Worm (Caenorhabditis elegans) whole organism, L1 larva: ENCODE measurements around the gene T04B2.3.

Experiments
- lin-39 ChIP-seq: fragments of 150-350 bp; optimal IDR thresholded peaks from 2 replicates; lab custom pipeline; 2014; ENCODE audit warnings: missing biosample characterization, missing genetic modification reagents, missing genetic modification characterization
- snpc-4 ChIP-seq: fragments of 150-350 bp; optimal IDR thresholded peaks from 2 replicates; lab custom pipeline; 2014; ENCODE audit warnings: missing biosample characterization, missing genetic modification characterization

ce11 chrIV:10090358-10090757, 43.1 kb downstream of the T04B2.3 start, which contains the start of gene ttbk-5:
- TF ChIP-seq lin-39 (tag; lab: Kevin White, UChicago) (no peak), snpc-4 (tag; lab: Kevin White, UChicago) (no peak)
